Fruit fly (Drosophila melanogaster): ENCODE results near the gene CG5382.

Gene CG5382

DNA sequence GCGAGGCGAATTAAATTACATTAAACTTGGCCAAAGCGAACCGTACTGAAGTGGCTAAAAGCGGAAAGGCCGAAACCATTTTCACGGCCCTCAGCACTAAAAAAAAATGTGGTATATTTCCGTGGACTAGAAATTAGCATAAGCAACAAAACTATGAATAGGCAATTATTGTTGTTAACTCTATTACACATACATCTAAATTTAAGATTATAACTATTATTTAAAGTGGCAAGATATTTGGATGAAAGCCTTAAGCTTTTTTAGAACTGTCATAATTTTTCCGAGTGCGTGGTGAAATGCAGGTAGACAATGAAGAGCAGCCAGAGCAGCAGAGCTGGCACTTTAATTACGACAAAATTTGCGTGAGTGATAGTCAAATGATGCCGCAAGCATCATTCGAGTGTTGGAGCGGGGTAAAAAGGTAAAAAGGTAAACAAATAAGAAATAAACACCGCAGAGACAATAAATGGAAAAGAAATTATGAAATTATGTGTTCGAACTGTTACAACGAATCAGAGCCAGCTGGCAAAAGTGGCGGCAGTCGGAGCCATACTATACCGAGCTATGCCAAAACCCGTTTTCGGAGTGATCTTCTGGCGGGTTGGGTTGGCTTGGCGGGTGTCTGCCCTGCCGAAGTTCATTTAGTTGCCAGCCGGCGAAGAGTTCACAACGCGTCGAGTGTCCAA, 37.0 kb downstream of the CG5382 start, which contains the start of gene CG7080:
Gene CG7080, plus strand, starts transcription at position 636 of the 686 bp plus-strand sequence.
- TF ChIP-seq psq (optimal IDR thresholded peaks at IDR 0.05) (no peak), Dll (optimal IDR thresholded peaks at IDR 0.05) (no peak), usp (GFP tag; optimal IDR thresholded peaks at IDR 0.05) (no peak), pan (optimal IDR thresholded peaks at IDR 0.05) (no peak), CG8478 (optimal IDR thresholded peaks at IDR 0.05) (no peak), EcR (GFP tag; optimal IDR thresholded peaks at IDR 0.05) (no peak)

DNA sequence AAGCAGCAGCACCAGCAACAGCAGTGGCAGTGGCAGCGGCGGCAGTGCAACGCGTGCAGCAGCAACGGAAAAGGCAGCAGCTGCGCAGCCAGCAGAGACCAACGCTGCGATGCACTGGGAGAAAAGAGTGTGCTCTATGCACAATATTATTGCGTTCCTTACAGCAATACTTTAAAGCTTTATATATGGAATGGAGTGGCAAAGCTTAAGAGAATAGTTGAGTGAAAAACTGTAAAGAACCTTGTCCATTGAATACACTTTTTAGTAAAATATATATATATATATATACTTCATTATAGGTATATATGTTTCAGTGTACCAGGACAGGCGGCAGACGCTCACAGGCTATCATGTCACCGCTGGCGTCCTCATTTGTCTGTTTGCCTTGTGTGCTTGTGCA, 41.0 kb downstream of the CG5382 start:
- TF ChIP-seq psq (optimal IDR thresholded peaks at IDR 0.05), result no peak

DNA sequence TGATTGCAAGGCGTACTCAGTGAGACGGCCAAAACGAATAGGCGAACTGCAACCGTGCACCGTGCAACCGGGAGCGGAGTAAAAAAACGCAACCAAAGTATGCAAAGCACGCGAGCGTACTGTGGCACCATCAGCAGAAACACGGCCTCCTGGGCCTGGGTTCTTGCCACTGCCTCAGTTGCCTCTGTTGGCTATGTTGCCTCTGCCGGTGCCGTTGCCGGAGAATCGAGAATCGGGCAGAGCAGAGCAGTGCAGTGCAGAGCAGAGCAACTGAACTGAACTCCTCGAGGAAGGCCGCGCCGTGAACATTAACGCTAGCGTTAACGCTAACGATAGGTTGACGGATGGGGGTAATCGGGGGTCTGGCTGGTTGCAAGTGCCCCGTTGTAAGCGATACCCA, 41.8 kb downstream of the CG5382 start, which contains the start of gene CG34377:
Gene CG34377, minus strand, starts transcription at position 101 of the 400 bp plus-strand sequence.
- TF ChIP-seq pan (optimal IDR thresholded peaks at IDR 0.05), result no peak
- no peak for TF ChIP-seq Dll (optimal IDR thresholded peaks at IDR 0.05)
- no peak for TF ChIP-seq EcR (GFP tag; optimal IDR thresholded peaks at IDR 0.05)
- TF ChIP-seq usp (GFP tag; optimal IDR thresholded peaks at IDR 0.05), result no peak
- TF ChIP-seq CG8478 (optimal IDR thresholded peaks at IDR 0.05), result no peak
- no peak for TF ChIP-seq psq (optimal IDR thresholded peaks at IDR 0.05)
